Fruit fly (Drosophila melanogaster) whole organism, embryonic: Measurements from ENCODE around the gene Ucp4A.

Experiments
- Antp ChIP-seq: fragments of 200-800 bp; sonication (Bioruptor generic); optimal IDR thresholded peaks from 3 replicates; lab custom pipeline; 2016; ENCODE audit warnings: missing biosample characterization, missing genetic modification characterization
- B-H1 ChIP-seq: fragments of 200-800 bp; sonication (Bioruptor generic); IDR thresholded peaks from 3 replicates; pipeline ENCODE4 v1.3.6; 2022; ENCODE audit warnings: missing biosample characterization, missing genetic modification characterization
- Bgb ChIP-seq: fragments of 200-800 bp; sonication (Bioruptor generic); IDR thresholded peaks from 2 replicates; pipeline ENCODE4 v1.3.6; 2022; ENCODE audit warnings: missing biosample characterization, missing genetic modification characterization; ENCODE audit not compliant: partially characterized antibody
- CG10147 ChIP-seq: fragments of 200-800 bp; sonication (Bioruptor generic); optimal IDR thresholded peaks from 2 replicates; lab custom pipeline; 2019; ENCODE audit warnings: missing biosample characterization, mild to moderate bottlenecking, missing genetic modification characterization, moderate library complexity
- CG10431 ChIP-seq: fragments of 200-800 bp; sonication (Bioruptor generic); optimal IDR thresholded peaks from 3 replicates; lab custom pipeline; 2018; ENCODE audit warnings: missing biosample characterization, mild to moderate bottlenecking, missing genetic modification characterization
- CG10462 ChIP-seq: fragments of 200-800 bp; sonication (Bioruptor generic); optimal IDR thresholded peaks from 2 replicates; lab custom pipeline; 2016; ENCODE audit warnings: missing biosample characterization, missing genetic modification characterization
- CG11398 ChIP-seq: fragments of 200-800 bp; sonication (Bioruptor generic); optimal IDR thresholded peaks from 2 replicates; lab custom pipeline; 2016; ENCODE audit warnings: missing biosample characterization, missing genetic modification characterization
- CG12071 ChIP-seq: fragments of 200-800 bp; sonication (Bioruptor generic); optimal IDR thresholded peaks from 3 replicates; lab custom pipeline; 2018; ENCODE audit warnings: missing biosample characterization, mild to moderate bottlenecking, missing genetic modification characterization
- CG12391 ChIP-seq: fragments of 200-800 bp; sonication (Bioruptor generic); optimal IDR thresholded peaks from 3 replicates; lab custom pipeline; 2018; ENCODE audit warnings: missing biosample characterization, mild to moderate bottlenecking, missing genetic modification characterization, moderate library complexity
- CG1529 ChIP-seq: fragments of 200-800 bp; sonication (Bioruptor generic); optimal IDR thresholded peaks from 3 replicates; lab custom pipeline; 2018; ENCODE audit warnings: missing biosample characterization, missing genetic modification characterization
- CG15479 ChIP-seq: fragments of 200-800 bp; sonication (Bioruptor generic); optimal IDR thresholded peaks from 3 replicates; lab custom pipeline; 2019; ENCODE audit warnings: missing biosample characterization, mild to moderate bottlenecking, missing genetic modification characterization, moderate library complexity
- CG17802 ChIP-seq: fragments of 200-800 bp; sonication (Bioruptor generic); optimal IDR thresholded peaks from 2 replicates; lab custom pipeline; 2018; ENCODE audit warnings: missing biosample characterization, mild to moderate bottlenecking, missing genetic modification characterization, moderate library complexity
- CG17829 ChIP-seq: fragments of 200-800 bp; optimal IDR thresholded peaks from 2 replicates; lab custom pipeline; 2019; ENCODE audit warnings: missing biosample characterization, mild to moderate bottlenecking, missing genetic modification characterization, moderate library complexity
- CG2129 ChIP-seq: fragments of 200-800 bp; sonication (Bioruptor generic); IDR thresholded peaks from 2 replicates; pipeline ENCODE4 v1.3.6; 2022; ENCODE audit warnings: missing biosample characterization, missing genetic modification characterization; ENCODE audit not compliant: partially characterized antibody
- CG31224 ChIP-seq: fragments of 200-800 bp; sonication (Bioruptor generic); IDR thresholded peaks from 2 replicates; pipeline ENCODE4 v1.3.6; 2022; ENCODE audit warnings: missing biosample characterization, missing genetic modification characterization
- CG31441 ChIP-seq: fragments of 200-800 bp; sonication (Bioruptor generic); IDR thresholded peaks from 2 replicates; pipeline ENCODE4 v1.3.6; 2022; ENCODE audit warnings: missing biosample characterization, missing genetic modification characterization
- CG34224 ChIP-seq: fragments of 200-800 bp; sonication (Bioruptor generic); IDR thresholded peaks from 3 replicates; pipeline ENCODE4 v1.3.6; 2022; ENCODE audit warnings: missing biosample characterization, missing genetic modification characterization; ENCODE audit not compliant: partially characterized antibody
- CG4360 ChIP-seq: fragments of 200-800 bp; sonication (Bioruptor generic); IDR thresholded peaks from 2 replicates; pipeline ENCODE4 v1.3.6; 2022; ENCODE audit warnings: missing biosample characterization, missing genetic modification characterization
- CG4617 ChIP-seq: fragments of 200-800 bp; sonication (Bioruptor generic); optimal IDR thresholded peaks from 3 replicates; lab custom pipeline; 2016; ENCODE audit warnings: missing biosample characterization, missing genetic modification characterization, borderline replicate concordance
- CG6813 ChIP-seq: fragments of 200-800 bp; sonication (Bioruptor generic); optimal IDR thresholded peaks from 2 replicates; lab custom pipeline; 2017; ENCODE audit warnings: missing biosample characterization, missing genetic modification characterization, mild to moderate bottlenecking, moderate library complexity, missing genetic modification reagents
- CG8765 ChIP-seq: fragments of 200-800 bp; sonication (Bioruptor generic); IDR thresholded peaks from 2 replicates; pipeline ENCODE4 v1.3.6; 2022; ENCODE audit warnings: missing biosample characterization, missing genetic modification characterization
- Dip3 ChIP-seq: fragments of 200-800 bp; sonication (Bioruptor generic); optimal IDR thresholded peaks from 3 replicates; lab custom pipeline; 2016; ENCODE audit warnings: missing biosample characterization, missing genetic modification characterization
- Gsc ChIP-seq: fragments of 200-800 bp; sonication (Bioruptor generic); IDR thresholded peaks from 2 replicates; pipeline ENCODE4 v1.3.6; 2022; ENCODE audit warnings: missing biosample characterization, missing genetic modification characterization
- H15 ChIP-seq: fragments of 200-800 bp; sonication (Bioruptor generic); IDR thresholded peaks from 3 replicates; pipeline ENCODE4 v1.3.6; 2022; ENCODE audit warnings: missing biosample characterization, missing genetic modification characterization
- HmgD ChIP-seq: fragments of 200-800 bp; sonication (Bioruptor generic); optimal IDR thresholded peaks from 3 replicates; lab custom pipeline; 2016; ENCODE audit warnings: missing biosample characterization, missing genetic modification characterization
- Hr51 ChIP-seq, 2 experiments: fragments of 200-800 bp; sonication (Bioruptor generic); optimal IDR thresholded peaks; 2 replicates in 1 of 2; 3 replicates in 1 of 2; lab custom pipeline; 2016 to 2018; ENCODE audit warnings: missing biosample characterization in 2 of 2, missing genetic modification characterization in 2 of 2, mild to moderate bottlenecking in 1 of 2, moderate library complexity in 1 of 2
- MBD-R2 ChIP-seq: fragments of 200-800 bp; sonication (Bioruptor generic); IDR thresholded peaks from 2 replicates; pipeline ENCODE4 v1.3.6; 2022; ENCODE audit warnings: missing biosample characterization, missing genetic modification characterization
- NFAT ChIP-seq: fragments of 200-800 bp; sonication (Bioruptor generic); IDR thresholded peaks from 2 replicates; pipeline ENCODE4 v1.3.6; 2022; ENCODE audit warnings: missing biosample characterization, missing genetic modification characterization
- NfI ChIP-seq: fragments of 200-800 bp; sonication (Bioruptor generic); optimal IDR thresholded peaks from 3 replicates; lab custom pipeline; 2018; ENCODE audit warnings: missing biosample characterization, mild to moderate bottlenecking, missing genetic modification characterization, moderate library complexity
- Scr ChIP-seq: fragments of 200-800 bp; sonication (Bioruptor generic); IDR thresholded peaks from 2 replicates; pipeline ENCODE4 v1.3.6; 2022; ENCODE audit warnings: missing biosample characterization, missing genetic modification characterization; ENCODE audit not compliant: partially characterized antibody
- Xrp1 ChIP-seq: fragments of 200-800 bp; sonication (Bioruptor generic); IDR thresholded peaks from 2 replicates; pipeline ENCODE4 v1.3.6; 2022; ENCODE audit warnings: missing biosample characterization, missing genetic modification characterization
- ara ChIP-seq: fragments of 200-800 bp; sonication (Bioruptor generic); IDR thresholded peaks from 2 replicates; pipeline ENCODE4 v1.3.6; 2022; ENCODE audit warnings: missing biosample characterization, missing genetic modification characterization
- chif ChIP-seq, 2 experiments: fragments of 200-800 bp; sonication (Bioruptor generic); optimal IDR thresholded peaks; 3 replicates each; lab custom pipeline; 2016; ENCODE audit warnings: missing biosample characterization in 2 of 2, missing genetic modification characterization in 2 of 2
- chm ChIP-seq: fragments of 200-800 bp; sonication (Bioruptor generic); IDR thresholded peaks from 2 replicates; pipeline ENCODE4 v1.3.6; 2022; ENCODE audit warnings: missing biosample characterization, missing genetic modification characterization
- croc ChIP-seq: fragments of 200-800 bp; sonication (Bioruptor generic); conservative IDR thresholded peaks from 3 replicates; pipeline ENCODE4 v1.3.6; 2022; ENCODE audit warnings: missing biosample characterization, missing genetic modification characterization
- fu2 ChIP-seq: fragments of 200-800 bp; sonication (Bioruptor generic); optimal IDR thresholded peaks from 2 replicates; lab custom pipeline; 2016; ENCODE audit warnings: missing biosample characterization, missing genetic modification characterization
- h ChIP-seq: fragments of >200 bp; optimal IDR thresholded peaks from 2 replicates; lab custom pipeline; 2017
- lmd ChIP-seq: fragments of 200-800 bp; sonication (Bioruptor generic); IDR thresholded peaks from 2 replicates; pipeline ENCODE4 v1.3.6; 2022; ENCODE audit warnings: missing biosample characterization, missing genetic modification characterization
- maf-S ChIP-seq: fragments of 200-800 bp; sonication (Bioruptor generic); optimal IDR thresholded peaks from 2 replicates; lab custom pipeline; 2016; ENCODE audit warnings: missing biosample characterization, missing genetic modification characterization
- odd ChIP-seq: fragments of 200-800 bp; sonication (Bioruptor generic); optimal IDR thresholded peaks from 2 replicates; lab custom pipeline; 2017; ENCODE audit warnings: missing biosample characterization, mild to moderate bottlenecking, missing genetic modification characterization
- ranshi ChIP-seq: fragments of 200-800 bp; sonication (Bioruptor generic); IDR thresholded peaks from 2 replicates; pipeline ENCODE4 v1.3.6; 2022; ENCODE audit warnings: missing biosample characterization, missing genetic modification characterization
- sc ChIP-seq, 3 experiments: fragments of >200 bp in 2 of 3; fragments of 200-800 bp in 1 of 3; sonication (Bioruptor generic) in 1 of 3; optimal IDR thresholded peaks; 2 replicates in 2 of 3; 3 replicates in 1 of 3; lab custom pipeline; 2017; ENCODE audit warnings: mild to moderate bottlenecking in 1 of 3, missing biosample characterization in 1 of 3, missing genetic modification characterization in 1 of 3, missing genetic modification reagents in 1 of 3
- slou ChIP-seq: fragments of 200-800 bp; sonication (Bioruptor generic); optimal IDR thresholded peaks from 3 replicates; lab custom pipeline; 2016; ENCODE audit warnings: missing biosample characterization, missing genetic modification characterization
- sqz ChIP-seq: fragments of 200-800 bp; sonication (Bioruptor generic); optimal IDR thresholded peaks from 3 replicates; lab custom pipeline; 2018; ENCODE audit warnings: missing biosample characterization, mild to moderate bottlenecking, missing genetic modification characterization
- ttk ChIP-seq: fragments of 200-800 bp; sonication (Bioruptor generic); IDR thresholded peaks from 2 replicates; pipeline ENCODE4 v2.1.2; 2022; ENCODE audit warnings: missing biosample characterization, missing genetic modification characterization
- tup ChIP-seq: fragments of 200-800 bp; sonication (Bioruptor generic); optimal IDR thresholded peaks from 2 replicates; lab custom pipeline; 2016; ENCODE audit warnings: missing biosample characterization, mild to moderate bottlenecking, missing genetic modification characterization, moderate library complexity
- unpg ChIP-seq: fragments of 200-800 bp; sonication (Bioruptor generic); optimal IDR thresholded peaks from 3 replicates; lab custom pipeline; 2018; ENCODE audit warnings: missing biosample characterization, mild to moderate bottlenecking, missing genetic modification characterization, moderate library complexity
- zen2 ChIP-seq: fragments of 200-800 bp; sonication (Bioruptor generic); IDR thresholded peaks from 3 replicates; pipeline ENCODE4 v1.3.6; 2022; ENCODE audit warnings: missing biosample characterization, missing genetic modification characterization; ENCODE audit not compliant: partially characterized antibody
- zf30C ChIP-seq: fragments of 200-800 bp; sonication (Bioruptor generic); optimal IDR thresholded peaks from 3 replicates; lab custom pipeline; 2018; ENCODE audit warnings: missing biosample characterization, mild to moderate bottlenecking, missing genetic modification characterization

The Ucp4A gene

DNA sequence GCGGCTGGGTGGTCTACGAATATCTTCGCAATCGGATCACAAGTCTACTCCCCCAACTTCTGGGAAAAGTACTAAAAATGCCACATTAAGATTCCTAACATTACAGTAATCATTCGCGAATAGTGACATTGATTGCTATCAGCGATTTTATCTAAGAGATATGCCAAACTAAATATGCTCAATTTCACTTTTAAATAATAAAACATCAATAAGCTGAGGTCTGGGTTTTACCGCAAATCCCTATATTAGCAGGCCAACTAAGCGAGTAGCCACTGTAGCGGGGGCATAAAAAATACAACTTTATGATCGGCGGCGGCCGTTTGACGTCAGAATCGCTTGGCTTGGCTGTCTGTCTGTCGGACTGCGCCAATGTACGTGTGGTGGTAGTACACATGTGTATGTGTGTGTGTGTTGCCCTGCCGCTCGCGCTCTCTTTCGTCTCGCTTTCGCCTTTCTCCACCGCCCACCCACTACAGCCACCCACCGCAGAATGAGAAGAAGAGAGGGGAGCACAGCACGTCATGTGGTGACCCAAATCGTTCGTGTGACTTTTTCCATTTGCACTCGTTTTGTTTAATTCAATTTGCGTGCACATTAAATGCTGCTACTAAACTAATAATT lies 35.6 kb downstream of the Ucp4A start (continued):
- TF ChIP-seq odd (GFP tag; lab: Kevin White, UChicago) (peak; percentile 86), HmgD (peak; percentile 57), CG2129 (GFP tag; lab: Robert Waterston, UW) (no peak), CG17802 (tag; lab: Kevin White, UChicago) (peak; percentile 72), Hr51 (GFP tag; optimal IDR thresholded peaks at IDR 0.05; lab: Kevin White, UChicago) (peak; percentile 94 to 95), CG10147 (GFP tag; lab: Kevin White, UChicago) (peak; percentile 89), chif (GFP tag; optimal IDR thresholded peaks at IDR 0.05; lab: Kevin White, UChicago) (peak; percentile 93), Xrp1 (GFP tag; lab: Robert Waterston, UW) (peak; percentile 94), CG31441 (peak; percentile 97), CG31224 (GFP tag; lab: Robert Waterston, UW) (peak; percentile 87), CG11398 (GFP tag; lab: Kevin White, UChicago) (peak; percentile 87), maf-S (GFP tag; lab: Kevin White, UChicago) (peak; percentile 92), CG12071 (GFP tag; lab: Kevin White, UChicago) (peak; percentile 95), h (no peak), fu2 (GFP tag; lab: Kevin White, UChicago) (peak; percentile 95), slou (GFP tag; lab: Kevin White, UChicago) (peak; percentile 89), lmd (GFP tag; lab: Robert Waterston, UW) (peak; percentile 96), Gsc (GFP tag; lab: Robert Waterston, UW) (peak; percentile 86), ttk (GFP tag; lab: Robert Waterston, UW) (peak; percentile 94), tup (GFP tag; lab: Kevin White, UChicago) (peak; percentile 95), sqz (peak; percentile 88), CG17829 (peak; percentile 94), ara (GFP tag; lab: Robert Waterston, UW) (peak; percentile 94), CG34224 (GFP tag; lab: Robert Waterston, UW) (no peak), CG4617 (GFP tag; lab: Kevin White, UChicago) (peak; percentile 76), Antp (GFP tag; lab: Kevin White, UChicago) (peak; percentile 96), CG8765 (GFP tag; lab: Robert Waterston, UW) (peak; percentile 83), CG4360 (GFP tag; lab: Robert Waterston, UW) (peak; percentile 71; the same call in 1 of the 2 replicates), Scr (GFP tag; lab: Robert Waterston, UW) (no peak), CG12391 (tag; lab: Kevin White, UChicago) (peak; percentile 94), CG10462 (GFP tag; lab: Kevin White, UChicago) (peak; percentile 89), unpg (GFP tag; lab: Kevin White, UChicago) (peak; percentile 97), CG15479 (GFP tag; lab: Kevin White, UChicago) (no peak), CG6813 (GFP tag; lab: Kevin White, UChicago) (peak; percentile 88), B-H1 (peak; percentile 93), H15 (GFP tag; lab: Robert Waterston, UW) (peak; percentile 93), NfI (peak; percentile 97), CG1529 (peak; percentile 94), zf30C (GFP tag; lab: Kevin White, UChicago) (no peak), chm (GFP tag; lab: Robert Waterston, UW) (peak; percentile 90; the same call in 1 of the 2 replicates), sc (optimal IDR thresholded peaks at IDR 0.05; lab: Kevin White, UChicago) (no peak), sc (GFP tag; optimal IDR thresholded peaks at IDR 0.05; lab: Kevin White, UChicago) (peak; percentile 88), ranshi (GFP tag; lab: Robert Waterston, UW) (peak; percentile 95), MBD-R2 (GFP tag; lab: Robert Waterston, UW) (peak; percentile 85), CG10431 (GFP tag; lab: Kevin White, UChicago) (peak; percentile 87), zen2 (GFP tag; lab: Robert Waterston, UW) (no peak), NFAT (GFP tag; lab: Robert Waterston, UW) (peak; percentile 96), croc (GFP tag; lab: Robert Waterston, UW) (peak; percentile 88), Dip3 (peak; percentile 97), Bgb (GFP tag; lab: Robert Waterston, UW) (no peak)
